Fruit fly (Drosophila melanogaster): ENCODE measurements around the gene ctrip.
A peak's percentile ranks its signal among the peaks of the same experiment; 100 is the strongest.

Gene ctrip

DNA sequence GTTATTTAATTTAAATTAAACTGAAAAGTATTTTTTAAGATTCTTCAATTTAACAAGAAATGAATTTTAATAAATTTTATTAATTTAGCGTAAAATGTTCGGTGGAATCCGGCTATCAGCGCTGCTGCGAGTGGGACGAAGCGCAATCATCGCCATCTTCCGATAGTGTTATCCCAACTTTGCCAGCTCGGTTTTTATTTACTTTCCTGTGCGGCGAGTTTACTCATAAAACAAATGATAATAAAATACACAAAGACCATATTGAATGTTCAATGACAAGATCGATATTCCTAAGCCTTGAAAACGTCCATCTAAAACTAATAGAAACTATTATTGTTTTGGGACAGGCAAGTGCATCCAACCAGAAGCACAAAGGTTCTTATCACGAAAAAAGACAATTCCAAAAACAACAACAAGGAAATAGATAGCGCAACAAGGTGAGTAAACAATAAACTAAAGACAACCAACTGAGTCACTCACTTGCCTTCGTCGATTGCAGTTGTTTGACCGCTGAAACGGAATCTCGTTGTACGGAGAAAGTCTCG, 1.3 kb upstream of the ctrip start (continued):
- TF ChIP-seq ab (GFP tag; optimal IDR thresholded peaks at IDR 0.05) (no peak), CG2116 (GFP tag; optimal IDR thresholded peaks at IDR 0.05) (peak; percentile 55), wor (GFP tag; IDR thresholded peaks at IDR 0.05) (no peak), cas (GFP tag; IDR thresholded peaks at IDR 0.05) (peak; percentile 43; the same call in 1 of the 2 replicates), CG17385 (GFP tag; optimal IDR thresholded peaks at IDR 0.05) (peak; percentile 68), pros (GFP tag; optimal IDR thresholded peaks at IDR 0.05) (peak; percentile 61), CG10979 (tag; optimal IDR thresholded peaks at IDR 0.05) (peak; percentile 49), Vsx1 (GFP tag; optimal IDR thresholded peaks at IDR 0.05) (peak; percentile 65), CG10147 (GFP tag; optimal IDR thresholded peaks at IDR 0.05) (peak; percentile 65), CG7372 (GFP tag; IDR thresholded peaks at IDR 0.05) (peak; percentile 59), Rx (GFP tag; IDR thresholded peaks at IDR 0.05) (no peak), CG3281 (GFP tag; optimal IDR thresholded peaks at IDR 0.05) (peak; percentile 52), ci (GFP tag; IDR thresholded peaks at IDR 0.05) (peak; percentile 80), CG12236 (GFP tag; optimal IDR thresholded peaks at IDR 0.05) (peak; percentile 65), Ets97D (GFP tag; optimal IDR thresholded peaks at IDR 0.05) (peak; percentile 80), sug (tag; optimal IDR thresholded peaks at IDR 0.05) (peak; percentile 58), Hmr (GFP tag; optimal IDR thresholded peaks at IDR 0.05) (peak; percentile 62), CG18476 (GFP tag; optimal IDR thresholded peaks at IDR 0.05) (no peak), bbx (GFP tag; IDR thresholded peaks at IDR 0.05; ENCODE audit: partially characterized antibody) (peak; percentile 71), GATAe (GFP tag; conservative IDR thresholded peaks at IDR 0.05) (peak; percentile 51; the same call in 1 of the 2 replicates), CG17612 (GFP tag; IDR thresholded peaks at IDR 0.05) (no peak), fd96Cb (tag; optimal IDR thresholded peaks at IDR 0.05) (peak; percentile 33), HLH4C (GFP tag; IDR thresholded peaks at IDR 0.05; ENCODE audit: partially characterized antibody) (peak; percentile 55), Dbx (GFP tag; IDR thresholded peaks at IDR 0.05) (peak; percentile 70; the same call in 2 of the 3 replicates), zf30C (GFP tag; optimal IDR thresholded peaks at IDR 0.05) (no peak), CG6813 (GFP tag; optimal IDR thresholded peaks at IDR 0.05) (peak; percentile 87), HmgD (GFP tag; optimal IDR thresholded peaks at IDR 0.05) (no peak), Hsf (GFP tag; optimal IDR thresholded peaks at IDR 0.05) (peak; percentile 5), CrebB (tag; optimal IDR thresholded peaks at IDR 0.05) (peak; percentile 72), CG13287 (GFP tag; IDR thresholded peaks at IDR 0.05; ENCODE audit: partially characterized antibody) (peak; percentile 67), CG8944 (GFP tag; optimal IDR thresholded peaks at IDR 0.05) (peak; percentile 10), onecut (GFP tag; IDR thresholded peaks at IDR 0.05) (peak; percentile 74), gcm (GFP tag; optimal IDR thresholded peaks at IDR 0.05) (peak; percentile 76), sens-2 (GFP tag; IDR thresholded peaks at IDR 0.05) (peak; percentile 48; the same call in 1 of the 2 replicates), sd (tag; optimal IDR thresholded peaks at IDR 0.05) (peak; percentile 32), CG17912 (GFP tag; optimal IDR thresholded peaks at IDR 0.05) (peak; percentile 83), Neu2 (GFP tag; optimal IDR thresholded peaks at IDR 0.05; ENCODE audit: borderline replicate concordance) (no peak), Blimp-1 (GFP tag; optimal IDR thresholded peaks at IDR 0.05) (no peak), Sox102F (GFP tag; optimal IDR thresholded peaks at IDR 0.05) (no peak), CG8765 (GFP tag; IDR thresholded peaks at IDR 0.05) (no peak), dpn (GFP tag; optimal IDR thresholded peaks at IDR 0.05) (no peak), CG16779 (GFP tag; IDR thresholded peaks at IDR 0.05) (0 out of 2 replicates have a peak, but pooled peaks have one; percentile 5), CG8359 (GFP tag; optimal IDR thresholded peaks at IDR 0.05; ENCODE audit: borderline replicate concordance) (peak; percentile 64), CG3726 (GFP tag; IDR thresholded peaks at IDR 0.05) (no peak), ash1 (GFP tag; optimal IDR thresholded peaks at IDR 0.05) (no peak), oc (tag; optimal IDR thresholded peaks at IDR 0.05) (peak; percentile 66), CG43689 (GFP tag; IDR thresholded peaks at IDR 0.05) (peak; percentile 36; the same call in 1 of the 2 replicates), Gsc (GFP tag; IDR thresholded peaks at IDR 0.05) (no peak), CG12744 (GFP tag; optimal IDR thresholded peaks at IDR 0.05) (peak; percentile 53)
